Worm (Caenorhabditis elegans) whole organism, L4 larva: ENCODE data around the gene srbc-23.

ENCODE experiments used
- ZK546.5 ChIP-seq, 2 experiments: sonication (generic microtip); optimal IDR thresholded peaks; 2 replicates each; lab custom pipeline; 2017; ENCODE audit warnings: missing biosample characterization in 2 of 2, missing genetic modification characterization in 2 of 2
- nhr-11 ChIP-seq: fragments of 150-350 bp; optimal IDR thresholded peaks from 2 replicates; lab custom pipeline; 2014; ENCODE audit warnings: missing biosample characterization, missing genetic modification characterization

DNA sequence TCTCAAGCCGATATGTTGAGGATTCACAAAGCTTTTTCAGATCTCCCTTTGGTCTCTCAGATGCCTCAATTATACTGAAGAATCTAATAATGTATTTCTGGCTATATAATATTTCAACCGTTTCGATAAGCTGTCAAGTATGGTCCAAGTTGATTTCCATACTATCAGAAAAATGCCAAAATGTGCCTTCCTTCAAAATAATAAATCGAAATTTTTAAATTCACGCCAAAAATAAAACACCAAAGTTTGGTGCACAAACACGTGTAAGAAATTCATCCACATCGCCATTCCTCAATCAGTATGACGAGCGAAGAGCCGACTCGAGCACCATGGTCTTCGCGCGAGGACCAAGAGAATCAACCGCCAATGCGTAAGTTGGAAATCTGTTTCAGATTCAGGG, 33.8 kb upstream of the srbc-23 start, which contains the start of gene F22F7.11:
- TF ChIP-seq nhr-11 (tag; lab: Kevin White, UChicago) (no peak), ZK546.5 (tag; optimal IDR thresholded peaks at IDR 0.05; lab: Kevin White, UChicago) (no peak)
